Worm (Caenorhabditis elegans) whole organism, young adult: ENCODE results near the gene W07G4.1.

Source experiments
- egrh-3 ChIP-seq: fragments of 200-800 bp; sonication (Bioruptor generic); IDR thresholded peaks from 2 replicates; pipeline ENCODE4 v1.3.6; 2022; ENCODE audit warnings: missing genetic modification reagents, missing genetic modification characterization, missing compliant biosample characterization
- snpc-4 ChIP-seq, 5 experiments: fragments of 150-350 bp in 1 of 5; sonication (generic microtip) in 4 of 5; optimal IDR thresholded peaks; 2 replicates each; lab custom pipeline; 2014 to 2018; ENCODE audit warnings: missing genetic modification characterization in 5 of 5, missing biosample characterization in 3 of 5, antibody characterized with exemption in 2 of 5, mild to moderate bottlenecking in 2 of 5, missing compliant biosample characterization in 2 of 5, missing genotype in 2 of 5, moderate library complexity in 2 of 5, missing genetic modification reagents in 1 of 5
- unc-62 ChIP-seq: fragments of 150-350 bp; optimal IDR thresholded peaks from 2 replicates; lab custom pipeline; 2014; ENCODE audit warnings: missing biosample characterization, missing genetic modification reagents, missing genetic modification characterization

DNA sequence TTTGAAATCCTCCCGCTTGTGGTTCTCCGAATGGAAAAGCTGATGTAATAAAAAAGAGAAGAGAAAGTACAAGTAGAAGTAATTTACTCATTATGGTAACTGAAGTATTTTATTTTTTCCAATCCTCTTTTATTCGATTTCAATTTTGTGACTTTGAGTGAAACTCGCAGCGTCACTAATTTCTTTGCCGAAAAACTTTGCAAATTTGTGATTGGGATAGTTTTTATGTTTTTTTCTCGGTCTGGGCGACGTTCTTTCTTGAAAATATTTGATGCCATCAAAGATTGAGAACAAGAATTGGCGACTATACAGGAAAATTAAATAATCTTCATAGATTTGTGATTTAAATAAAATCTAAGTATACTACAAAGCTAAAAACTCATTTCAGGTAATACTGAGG lies 33.8 kb upstream of the W07G4.1 start, which contains the start of gene far-4:
- TF ChIP-seq unc-62 (GFP tag; lab: Kevin White, UChicago) (no peak), egrh-3 (GFP tag; lab: Robert Waterston, UW) (no peak), snpc-4 (GFP tag; optimal IDR thresholded peaks at IDR 0.05; lab: Kevin White, UChicago) (no peak), snpc-4 (tag; optimal IDR thresholded peaks at IDR 0.05; lab: Kevin White, UChicago) (no peak)
